Worm (Caenorhabditis elegans) whole organism, L1 larva: ENCODE results near the gene snb-5.

Source experiments
- C04F5.9 ChIP-seq: sonication (generic microtip); optimal IDR thresholded peaks from 2 replicates; lab custom pipeline; 2016; ENCODE audit warnings: missing genetic modification characterization, missing compliant biosample characterization
- C16A3.4 ChIP-seq: fragments of 150-350 bp; optimal IDR thresholded peaks from 2 replicates; lab custom pipeline; 2014; ENCODE audit warnings: missing biosample characterization, missing genetic modification characterization
- F16B12.6 ChIP-seq: fragments of 150-350 bp; optimal IDR thresholded peaks from 2 replicates; lab custom pipeline; 2014; ENCODE audit warnings: missing biosample characterization, missing genetic modification characterization
- Y116A8C.19 ChIP-seq: sonication (generic microtip); optimal IDR thresholded peaks from 2 replicates; lab custom pipeline; 2016; ENCODE audit warnings: missing compliant biosample characterization, missing genetic modification characterization, borderline replicate concordance
- ceh-63 ChIP-seq: fragments of 200-800 bp; sonication (Bioruptor generic); optimal IDR thresholded peaks from 2 replicates; lab custom pipeline; 2018; ENCODE audit warnings: mild to moderate bottlenecking, missing genetic modification characterization, missing compliant biosample characterization
- ceh-8 ChIP-seq: fragments of 200-800 bp; sonication (Bioruptor generic); optimal IDR thresholded peaks from 2 replicates; lab custom pipeline; 2018; ENCODE audit warnings: mild to moderate bottlenecking, missing genetic modification characterization, moderate library complexity, missing compliant biosample characterization
- ceh-88 ChIP-seq: fragments of 200-800 bp; sonication (Bioruptor generic); IDR thresholded peaks from 2 replicates; pipeline ENCODE4 v1.3.6; 2022; ENCODE audit warnings: missing genetic modification characterization, missing compliant biosample characterization
- dsc-1 ChIP-seq: sonication (generic microtip); optimal IDR thresholded peaks from 2 replicates; lab custom pipeline; 2016; ENCODE audit warnings: mild to moderate bottlenecking, missing genetic modification characterization, missing compliant biosample characterization
- efl-3 ChIP-seq: fragments of 200-800 bp; sonication (Bioruptor generic); optimal IDR thresholded peaks from 2 replicates; lab custom pipeline; 2018; ENCODE audit warnings: mild to moderate bottlenecking, missing genetic modification characterization, missing compliant biosample characterization
- egl-13 ChIP-seq: sonication (generic microtip); optimal IDR thresholded peaks from 2 replicates; lab custom pipeline; 2016; ENCODE audit warnings: missing genotype, missing genetic modification reagents, missing genetic modification characterization, missing compliant biosample characterization
- fkh-8 ChIP-seq: sonication (generic microtip); optimal IDR thresholded peaks from 2 replicates; lab custom pipeline; 2016; ENCODE audit warnings: mild to moderate bottlenecking, missing genetic modification characterization, missing compliant biosample characterization
- grh-1 ChIP-seq: fragments of 200-800 bp; sonication (Bioruptor generic); IDR thresholded peaks from 2 replicates; pipeline ENCODE4 v1.3.6; 2022; ENCODE audit warnings: missing genetic modification reagents, missing genetic modification characterization, missing compliant biosample characterization
- hlh-17 ChIP-seq: fragments of 200-800 bp; sonication (Bioruptor generic); optimal IDR thresholded peaks from 2 replicates; lab custom pipeline; 2018; ENCODE audit warnings: missing genetic modification characterization, mild to moderate bottlenecking, missing compliant biosample characterization, moderate library complexity, borderline replicate concordance
- hpl-2 ChIP-seq: fragments of 150-350 bp; optimal IDR thresholded peaks from 2 replicates; lab custom pipeline; 2014; ENCODE audit warnings: missing biosample characterization, missing genetic modification reagents, missing genetic modification characterization
- isw-1 ChIP-seq: fragments of 200-800 bp; sonication (Bioruptor generic); IDR thresholded peaks from 2 replicates; pipeline ENCODE4 v1.3.6; 2022; ENCODE audit warnings: missing genetic modification characterization, missing compliant biosample characterization
- jun-1 ChIP-seq: fragments of 150-350 bp; optimal IDR thresholded peaks from 2 replicates; lab custom pipeline; 2014; ENCODE audit warnings: missing biosample characterization, missing genetic modification reagents, missing genetic modification characterization
- lin-13 ChIP-seq: fragments of 150-350 bp; optimal IDR thresholded peaks from 2 replicates; lab custom pipeline; 2014; ENCODE audit warnings: missing biosample characterization, missing genetic modification reagents, missing genetic modification characterization
- lin-15B ChIP-seq: fragments of 150-350 bp; sonication (generic microtip); optimal IDR thresholded peaks from 3 replicates; lab custom pipeline; 2014; ENCODE audit warnings: missing biosample characterization, missing genetic modification characterization
- lin-35 ChIP-seq, 2 experiments: fragments of 150-350 bp; optimal IDR thresholded peaks; 2 replicates each; lab custom pipeline; 2014; ENCODE audit warnings: missing biosample characterization in 2 of 2, missing genetic modification characterization in 2 of 2, missing genetic modification reagents in 2 of 2
- lin-39 ChIP-seq: fragments of 150-350 bp; optimal IDR thresholded peaks from 2 replicates; lab custom pipeline; 2014; ENCODE audit warnings: missing biosample characterization, missing genetic modification reagents, missing genetic modification characterization
- mef-2 ChIP-seq: fragments of 150-350 bp; optimal IDR thresholded peaks from 2 replicates; lab custom pipeline; 2014; ENCODE audit warnings: missing biosample characterization, missing genetic modification characterization
- mep-1 ChIP-seq: fragments of 150-350 bp; optimal IDR thresholded peaks from 2 replicates; lab custom pipeline; 2014; ENCODE audit warnings: missing biosample characterization, missing genetic modification characterization
- nhr-11 ChIP-seq: fragments of 150-350 bp; optimal IDR thresholded peaks from 2 replicates; lab custom pipeline; 2014; ENCODE audit warnings: missing biosample characterization, missing genetic modification characterization
- nhr-19 ChIP-seq: fragments of 200-800 bp; sonication (Bioruptor generic); conservative IDR thresholded peaks from 2 replicates; pipeline ENCODE4 v1.3.6; 2022; ENCODE audit warnings: missing genetic modification characterization, missing compliant biosample characterization
- nhr-237 ChIP-seq: fragments of 150-350 bp; optimal IDR thresholded peaks from 2 replicates; lab custom pipeline; 2014; ENCODE audit warnings: missing biosample characterization, missing genetic modification characterization
- nhr-28 ChIP-seq: fragments of 150-350 bp; optimal IDR thresholded peaks from 2 replicates; lab custom pipeline; 2014; ENCODE audit warnings: missing biosample characterization, missing genetic modification characterization
- nhr-47 ChIP-seq: sonication (generic microtip); optimal IDR thresholded peaks from 2 replicates; lab custom pipeline; 2016; ENCODE audit warnings: mild to moderate bottlenecking, missing genetic modification characterization, moderate library complexity, missing compliant biosample characterization
- nhr-71 ChIP-seq: sonication (generic microtip); optimal IDR thresholded peaks from 2 replicates; lab custom pipeline; 2016; ENCODE audit warnings: mild to moderate bottlenecking, missing genetic modification characterization, moderate library complexity, missing compliant biosample characterization
- nhr-76 ChIP-seq: sonication (generic microtip); optimal IDR thresholded peaks from 2 replicates; lab custom pipeline; 2017; ENCODE audit warnings: missing biosample characterization, missing genetic modification characterization
- nhr-77 ChIP-seq: fragments of 150-350 bp; optimal IDR thresholded peaks from 2 replicates; lab custom pipeline; 2014; ENCODE audit warnings: missing biosample characterization, missing genetic modification characterization
- nhr-84 ChIP-seq: sonication (generic microtip); optimal IDR thresholded peaks from 2 replicates; lab custom pipeline; 2017; ENCODE audit warnings: missing biosample characterization, missing genetic modification characterization
- nhr-85 ChIP-seq: sonication (generic microtip); peaks from one replicate; lab custom pipeline; 2016; ENCODE audit warnings: missing genetic modification characterization, inconsistent platforms, missing compliant biosample characterization
- pag-3 ChIP-seq: sonication (generic microtip); optimal IDR thresholded peaks from 2 replicates; lab custom pipeline; 2017; ENCODE audit warnings: missing genetic modification characterization, mild to moderate bottlenecking, missing compliant biosample characterization, antibody characterized with exemption, borderline replicate concordance; ENCODE audit not compliant: insufficient read depth
- pax-3 ChIP-seq: fragments of 200-800 bp; sonication (Bioruptor generic); optimal IDR thresholded peaks from 2 replicates; lab custom pipeline; 2018; ENCODE audit warnings: mild to moderate bottlenecking, missing genetic modification characterization, moderate library complexity, missing compliant biosample characterization
- pqm-1 ChIP-seq: sonication (generic microtip); optimal IDR thresholded peaks from 3 replicates; lab custom pipeline; 2017; ENCODE audit warnings: missing biosample characterization, missing genetic modification characterization
- skn-1 ChIP-seq: fragments of 150-350 bp; optimal IDR thresholded peaks from 2 replicates; lab custom pipeline; 2014; ENCODE audit warnings: missing biosample characterization, missing genetic modification characterization
- snpc-4 ChIP-seq: fragments of 150-350 bp; optimal IDR thresholded peaks from 2 replicates; lab custom pipeline; 2014; ENCODE audit warnings: missing biosample characterization, missing genetic modification characterization
- sox-4 ChIP-seq: sonication (generic microtip); optimal IDR thresholded peaks from 2 replicates; lab custom pipeline; 2016; ENCODE audit warnings: missing genetic modification characterization, missing compliant biosample characterization
- sptf-1 ChIP-seq: fragments of 150-350 bp; optimal IDR thresholded peaks from 2 replicates; lab custom pipeline; 2014; ENCODE audit warnings: missing biosample characterization, missing genetic modification characterization
- swsn-7 ChIP-seq: sonication (generic microtip); optimal IDR thresholded peaks from 2 replicates; lab custom pipeline; 2016; ENCODE audit warnings: missing genetic modification characterization, missing compliant biosample characterization
- unc-130 ChIP-seq: fragments of 150-350 bp; optimal IDR thresholded peaks from 2 replicates; lab custom pipeline; 2017; ENCODE audit warnings: missing biosample characterization, missing genetic modification characterization, inconsistent platforms
- unc-30 ChIP-seq: sonication (generic microtip); optimal IDR thresholded peaks from 2 replicates; lab custom pipeline; 2017; ENCODE audit warnings: missing biosample characterization, missing genetic modification characterization
- unc-86 ChIP-seq: sonication (generic microtip); optimal IDR thresholded peaks from 2 replicates; lab custom pipeline; 2016; ENCODE audit warnings: missing genetic modification characterization, missing compliant biosample characterization
- unc-98 ChIP-seq: fragments of 200-800 bp; sonication (Bioruptor generic); IDR thresholded peaks from 2 replicates; pipeline ENCODE4 v1.3.6; 2022; ENCODE audit warnings: missing genetic modification characterization, missing compliant biosample characterization
- vab-15 ChIP-seq: sonication (generic microtip); optimal IDR thresholded peaks from 2 replicates; lab custom pipeline; 2017; ENCODE audit warnings: missing genotype, mild to moderate bottlenecking, missing genetic modification characterization, missing compliant biosample characterization
- ztf-4 ChIP-seq: fragments of 150-350 bp; optimal IDR thresholded peaks from 2 replicates; lab custom pipeline; 2014; ENCODE audit warnings: missing biosample characterization, missing genetic modification characterization

Gene snb-5

ce11 chrIII:8163788-8164423 is 38.9 kb upstream of the snb-5 start, which contains the start of gene prp-8 (continued):
- TF ChIP-seq Y116A8C.19 (tag; lab: Kevin White, UChicago) (no peak), jun-1 (tag; lab: Kevin White, UChicago) (peak; percentile 79), skn-1 (tag; lab: Kevin White, UChicago) (peak; percentile 94), lin-39 (tag; lab: Kevin White, UChicago) (peak; percentile 48), nhr-76 (tag; lab: Kevin White, UChicago) (peak; percentile 13), nhr-84 (tag; lab: Kevin White, UChicago) (no peak), nhr-28 (no peak), ceh-8 (GFP tag; lab: Kevin White, UChicago) (peak; percentile 44), sptf-1 (tag; lab: Kevin White, UChicago) (no peak), fkh-8 (tag; lab: Kevin White, UChicago) (peak; percentile 93), pax-3 (peak; percentile 71), grh-1 (GFP tag; lab: Robert Waterston, UW) (peak; percentile 46; the same call in 1 of the 2 replicates), nhr-85 (tag; lab: Kevin White, UChicago) (peak; percentile 85), sox-4 (peak; percentile 55), ztf-4 (peak; percentile 69), nhr-47 (tag; lab: Kevin White, UChicago) (peak; percentile 84), unc-130 (peak; percentile 99), ceh-88 (GFP tag; lab: Robert Waterston, UW) (peak; percentile 48; the same call in 1 of the 2 replicates), snpc-4 (no peak), C04F5.9 (peak; percentile 35), lin-35 (GFP tag; optimal IDR thresholded peaks at IDR 0.05; lab: Kevin White, UChicago) (peak; percentile 95), nhr-11 (tag; lab: Kevin White, UChicago) (no peak), nhr-71 (tag; lab: Kevin White, UChicago) (peak; percentile 92), vab-15 (tag; lab: Kevin White, UChicago) (peak; percentile 95), mep-1 (tag; lab: Kevin White, UChicago) (peak; percentile 96), lin-15B (tag; lab: Kevin White, UChicago) (peak; percentile 89), pqm-1 (tag; lab: Kevin White, UChicago) (no peak), nhr-77 (tag; lab: Kevin White, UChicago) (peak; percentile 85), unc-86 (tag; lab: Kevin White, UChicago) (peak; percentile 80), ceh-63 (GFP tag; lab: Kevin White, UChicago) (no peak), hlh-17 (GFP tag; lab: Kevin White, UChicago) (no peak), pag-3 (tag; lab: Kevin White, UChicago) (peak; percentile 62), mef-2 (tag; lab: Kevin White, UChicago) (peak; percentile 74), F16B12.6 (tag; lab: Kevin White, UChicago) (peak; percentile 70), dsc-1 (peak; percentile 76), lin-13 (GFP tag; lab: Kevin White, UChicago) (peak; percentile 88), egl-13 (tag; lab: Kevin White, UChicago) (peak; percentile 68), nhr-237 (peak; percentile 58), nhr-19 (GFP tag; lab: Robert Waterston, UW) (peak; percentile 87), C16A3.4 (tag; lab: Kevin White, UChicago) (peak; percentile 96), efl-3 (GFP tag; lab: Kevin White, UChicago) (no peak), unc-98 (no peak), unc-30 (tag; lab: Kevin White, UChicago) (no peak), hpl-2 (no peak), swsn-7 (tag; lab: Kevin White, UChicago) (peak; percentile 87), isw-1 (GFP tag; lab: Robert Waterston, UW) (peak; percentile 89)
